Worm (Caenorhabditis elegans) whole organism, late embryonic: Measurements from ENCODE around the gene elt-3.

ENCODE experiments used
- C38D4.7 ChIP-seq: fragments of 200-800 bp; sonication (Bioruptor generic); optimal IDR thresholded peaks from 2 replicates; lab custom pipeline; 2018; ENCODE audit warnings: mild to moderate bottlenecking, missing genetic modification characterization, moderate library complexity, missing compliant biosample characterization
- K02D7.2 ChIP-seq: sonication (generic microtip); optimal IDR thresholded peaks from 2 replicates; lab custom pipeline; 2017; ENCODE audit warnings: mild to moderate bottlenecking, missing genetic modification characterization, missing compliant biosample characterization
- T23F11.4 ChIP-seq: fragments of 200-800 bp; sonication (Bioruptor generic); optimal IDR thresholded peaks from 2 replicates; lab custom pipeline; 2018; ENCODE audit warnings: mild to moderate bottlenecking, missing genetic modification characterization, missing compliant biosample characterization
- ahr-1 ChIP-seq: sonication (generic microtip); optimal IDR thresholded peaks from 2 replicates; lab custom pipeline; 2016; ENCODE audit warnings: missing genetic modification characterization, missing compliant biosample characterization
- ceh-14 ChIP-seq: sonication (generic microtip); optimal IDR thresholded peaks from 2 replicates; lab custom pipeline; 2016; ENCODE audit warnings: missing genotype, missing genetic modification characterization, missing compliant biosample characterization
- ceh-18 ChIP-seq: sonication (generic microtip); optimal IDR thresholded peaks from 2 replicates; lab custom pipeline; 2016; ENCODE audit warnings: missing genetic modification characterization, missing compliant biosample characterization
- ceh-19 ChIP-seq: fragments of 200-800 bp; sonication (Bioruptor generic); optimal IDR thresholded peaks from 2 replicates; lab custom pipeline; 2018; ENCODE audit warnings: mild to moderate bottlenecking, missing genetic modification characterization, missing compliant biosample characterization
- ceh-22 ChIP-seq: sonication (generic microtip); optimal IDR thresholded peaks from 2 replicates; lab custom pipeline; 2017; ENCODE audit warnings: missing biosample characterization, missing genetic modification characterization
- ceh-31 ChIP-seq: sonication (generic microtip); optimal IDR thresholded peaks from 2 replicates; lab custom pipeline; 2016; ENCODE audit warnings: missing genetic modification characterization, missing compliant biosample characterization
- ceh-34 ChIP-seq: sonication (generic microtip); optimal IDR thresholded peaks from 2 replicates; lab custom pipeline; 2016; ENCODE audit warnings: mild to moderate bottlenecking, missing genetic modification characterization, missing compliant biosample characterization
- ceh-48 ChIP-seq: sonication (generic microtip); optimal IDR thresholded peaks from 2 replicates; lab custom pipeline; 2016; ENCODE audit warnings: missing genetic modification characterization, inconsistent platforms, missing compliant biosample characterization
- che-1 ChIP-seq: sonication (generic microtip); optimal IDR thresholded peaks from 2 replicates; lab custom pipeline; 2016; ENCODE audit warnings: mild to moderate bottlenecking, missing genetic modification characterization, missing compliant biosample characterization
- dmd-4 ChIP-seq: sonication (generic microtip); optimal IDR thresholded peaks from 2 replicates; lab custom pipeline; 2016; ENCODE audit warnings: borderline replicate concordance, missing genetic modification characterization, missing compliant biosample characterization
- dve-1 ChIP-seq: sonication (generic microtip); optimal IDR thresholded peaks from 2 replicates; lab custom pipeline; 2017; ENCODE audit warnings: antibody characterized with exemption, mild to moderate bottlenecking, missing genetic modification characterization, missing compliant biosample characterization
- eyg-1 ChIP-seq: sonication (generic microtip); optimal IDR thresholded peaks from 2 replicates; lab custom pipeline; 2016; ENCODE audit warnings: missing genotype, missing genetic modification characterization, missing compliant biosample characterization
- hlh-13 ChIP-seq: fragments of 200-800 bp; sonication (Bioruptor generic); optimal IDR thresholded peaks from 2 replicates; lab custom pipeline; 2018; ENCODE audit warnings: mild to moderate bottlenecking, missing genetic modification characterization, missing compliant biosample characterization
- hlh-30 ChIP-seq: sonication (generic microtip); optimal IDR thresholded peaks from 2 replicates; lab custom pipeline; 2017; ENCODE audit warnings: antibody characterized with exemption, missing genetic modification characterization, missing compliant biosample characterization; ENCODE audit not compliant: insufficient read depth
- hlh-6 ChIP-seq: sonication (generic microtip); optimal IDR thresholded peaks from 2 replicates; lab custom pipeline; 2016; ENCODE audit warnings: missing genotype, missing genetic modification characterization, missing compliant biosample characterization
- lin-11 ChIP-seq: fragments of 200-800 bp; sonication (Bioruptor generic); optimal IDR thresholded peaks from 2 replicates; lab custom pipeline; 2018; ENCODE audit warnings: mild to moderate bottlenecking, missing genetic modification characterization, missing compliant biosample characterization
- madf-2 ChIP-seq: sonication (generic microtip); optimal IDR thresholded peaks from 2 replicates; lab custom pipeline; 2017; ENCODE audit warnings: missing genetic modification characterization, missing compliant biosample characterization
- mec-3 ChIP-seq: sonication (generic microtip); optimal IDR thresholded peaks from 2 replicates; lab custom pipeline; 2016; ENCODE audit warnings: borderline replicate concordance, missing genetic modification characterization, missing compliant biosample characterization
- nfya-1 ChIP-seq: sonication (generic microtip); optimal IDR thresholded peaks from 2 replicates; lab custom pipeline; 2017; ENCODE audit warnings: missing genetic modification characterization, mild to moderate bottlenecking, missing compliant biosample characterization, antibody characterized with exemption, moderate library complexity
- nhr-11 ChIP-seq: fragments of 150-350 bp; optimal IDR thresholded peaks from 2 replicates; lab custom pipeline; 2014; ENCODE audit warnings: missing biosample characterization, missing genetic modification characterization
- nhr-232 ChIP-seq: sonication (generic microtip); optimal IDR thresholded peaks from 2 replicates; lab custom pipeline; 2016; ENCODE audit warnings: missing genetic modification characterization, missing compliant biosample characterization
- npax-4 ChIP-seq: sonication (generic microtip); optimal IDR thresholded peaks from 2 replicates; lab custom pipeline; 2016; ENCODE audit warnings: missing genetic modification characterization, missing compliant biosample characterization
- odd-2 ChIP-seq: sonication (generic microtip); optimal IDR thresholded peaks from 2 replicates; lab custom pipeline; 2017; ENCODE audit warnings: antibody characterized with exemption, mild to moderate bottlenecking, missing genetic modification characterization, missing compliant biosample characterization
- pag-3 ChIP-seq: sonication (generic microtip); optimal IDR thresholded peaks from 2 replicates; lab custom pipeline; 2016; ENCODE audit warnings: missing compliant biosample characterization, missing genetic modification characterization, borderline replicate concordance
- pax-1 ChIP-seq: fragments of 150-350 bp; optimal IDR thresholded peaks from 2 replicates; lab custom pipeline; 2014; ENCODE audit warnings: missing biosample characterization, missing genetic modification characterization
- pha-2 ChIP-seq: sonication (generic microtip); optimal IDR thresholded peaks from 2 replicates; lab custom pipeline; 2017; ENCODE audit warnings: mild to moderate bottlenecking, missing genetic modification characterization, missing compliant biosample characterization
- pha-4 ChIP-seq: fragments of 150-350 bp; optimal IDR thresholded peaks from 2 replicates; lab custom pipeline; 2018; ENCODE audit warnings: missing biosample characterization, missing genetic modification reagents, missing genetic modification characterization
- pqm-1 ChIP-seq: sonication (generic microtip); optimal IDR thresholded peaks from 2 replicates; lab custom pipeline; 2016; ENCODE audit warnings: missing genetic modification characterization, missing compliant biosample characterization
- pros-1 ChIP-seq: fragments of 150-350 bp; optimal IDR thresholded peaks from 2 replicates; lab custom pipeline; 2014; ENCODE audit warnings: missing biosample characterization, missing genetic modification reagents, missing genetic modification characterization
- ref-2 ChIP-seq: sonication (generic microtip); optimal IDR thresholded peaks from 2 replicates; lab custom pipeline; 2016; ENCODE audit warnings: missing genetic modification characterization, missing compliant biosample characterization
- sdc-2 ChIP-seq: sonication (generic microtip); optimal IDR thresholded peaks from 2 replicates; lab custom pipeline; 2016; ENCODE audit warnings: missing genotype, missing genetic modification characterization, missing compliant biosample characterization
- sox-4 ChIP-seq: sonication (generic microtip); optimal IDR thresholded peaks from 2 replicates; lab custom pipeline; 2017; ENCODE audit warnings: mild to moderate bottlenecking, missing genetic modification characterization, inconsistent platforms, missing compliant biosample characterization
- syd-9 ChIP-seq: sonication (generic microtip); optimal IDR thresholded peaks from 2 replicates; lab custom pipeline; 2016; ENCODE audit warnings: mild to moderate bottlenecking, missing genetic modification characterization, moderate library complexity, missing compliant biosample characterization
- tbx-2 ChIP-seq: sonication (generic microtip); optimal IDR thresholded peaks from 2 replicates; lab custom pipeline; 2016; ENCODE audit warnings: missing genetic modification characterization, missing compliant biosample characterization
- tbx-7 ChIP-seq: sonication (generic microtip); optimal IDR thresholded peaks from 2 replicates; lab custom pipeline; 2016; ENCODE audit warnings: missing genotype, missing genetic modification characterization, missing compliant biosample characterization
- unc-42 ChIP-seq: sonication (generic microtip); optimal IDR thresholded peaks from 2 replicates; lab custom pipeline; 2016; ENCODE audit warnings: missing genotype, missing genetic modification characterization, missing compliant biosample characterization
- unc-55 ChIP-seq: sonication (generic microtip); optimal IDR thresholded peaks from 2 replicates; lab custom pipeline; 2017; ENCODE audit warnings: missing biosample characterization, missing genetic modification reagents, missing genetic modification characterization
- unc-86 ChIP-seq: sonication (generic microtip); optimal IDR thresholded peaks from 2 replicates; lab custom pipeline; 2016; ENCODE audit warnings: missing genetic modification characterization, missing compliant biosample characterization
- zip-5 ChIP-seq: sonication (generic microtip); optimal IDR thresholded peaks from 2 replicates; lab custom pipeline; 2016; ENCODE audit warnings: missing genetic modification characterization, missing compliant biosample characterization

Gene elt-3

DNA sequence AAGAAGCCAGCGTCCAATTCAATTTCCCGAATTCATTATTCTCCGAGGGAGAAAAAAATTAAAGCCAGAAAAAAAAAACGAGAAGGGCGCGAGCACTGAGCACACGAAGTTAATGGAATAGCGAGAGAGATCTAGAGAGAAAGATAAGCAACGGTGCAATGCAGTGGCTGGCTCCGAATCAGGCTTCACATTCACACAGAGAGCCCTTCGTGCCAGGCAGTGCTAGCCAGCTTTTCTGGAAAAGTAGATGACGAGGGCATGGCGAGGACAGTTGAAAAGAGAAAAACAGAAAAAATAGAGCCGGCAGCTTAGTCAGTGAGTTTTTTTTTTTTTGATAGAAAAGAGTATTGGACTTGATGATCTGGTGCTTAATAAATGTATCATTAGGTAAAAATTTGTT, 21.0 kb upstream of the elt-3 start:
- TF ChIP-seq npax-4 (tag; lab: Kevin White, UChicago) (no peak), pha-2 (no peak), sox-4 (tag; lab: Kevin White, UChicago) (no peak), ceh-14 (tag; lab: Kevin White, UChicago) (no peak), T23F11.4 (GFP tag; lab: Kevin White, UChicago) (no peak), ceh-34 (tag; lab: Kevin White, UChicago) (no peak), syd-9 (tag; lab: Kevin White, UChicago) (no peak), ahr-1 (tag; lab: Kevin White, UChicago) (no peak), K02D7.2 (no peak), pros-1 (tag; lab: Kevin White, UChicago) (no peak), dmd-4 (tag; lab: Kevin White, UChicago) (no peak), mec-3 (tag; lab: Kevin White, UChicago) (no peak), hlh-30 (tag; lab: Kevin White, UChicago) (no peak), tbx-7 (tag; lab: Kevin White, UChicago) (no peak), nhr-232 (tag; lab: Kevin White, UChicago) (no peak), pha-4 (no peak), ceh-31 (tag; lab: Kevin White, UChicago) (no peak), unc-42 (tag; lab: Kevin White, UChicago) (no peak), lin-11 (tag; lab: Kevin White, UChicago) (no peak)

- TF ChIP-seq ceh-34 (tag; lab: Kevin White, UChicago), result no peak
- no peak for TF ChIP-seq ceh-18 (tag; lab: Kevin White, UChicago)
Observed at ce11 chrX:13914289-13914688, 20.4 kb upstream of the elt-3 start, which contains the start of gene Y26E6A.2. Y26E6A.2 (minus strand) TSS chrX:13914389.

DNA sequence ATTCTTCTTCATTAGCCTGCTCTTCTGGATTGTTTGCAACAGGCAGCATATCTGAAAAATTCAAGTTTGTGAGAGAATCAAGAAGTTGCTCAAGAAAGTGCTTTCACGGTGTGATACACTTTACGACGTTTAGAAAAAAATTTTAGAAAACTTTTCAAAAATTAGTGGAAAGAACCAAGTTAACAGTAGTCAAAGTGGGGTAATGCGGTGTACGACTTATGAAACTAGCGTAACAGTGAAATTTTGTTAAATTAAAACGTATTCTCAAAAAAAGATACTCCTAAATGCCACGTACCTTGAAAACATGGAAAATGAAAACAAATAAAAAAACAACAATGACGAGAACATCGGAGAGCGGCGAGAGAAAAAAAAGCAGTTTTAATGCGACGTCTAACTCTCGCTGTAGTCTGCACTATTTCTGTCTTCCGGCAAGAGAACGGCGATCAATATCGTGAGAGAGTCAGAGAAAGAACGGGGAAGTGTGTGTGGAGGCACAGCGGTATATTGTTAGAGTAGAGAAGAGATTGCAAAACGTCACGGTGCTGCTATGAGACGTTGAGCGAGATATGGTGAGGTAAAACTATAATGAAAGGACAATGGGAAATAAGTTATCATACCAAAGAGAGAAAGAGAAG, 17.4 kb upstream of the elt-3 start, which contains the start of gene ekl-5:
ekl-5 (minus strand) TSS at position 51 of the 635 bp plus-strand sequence.
- TF ChIP-seq nfya-1 (tag; lab: Kevin White, UChicago) (peak; percentile 38), pros-1 (tag; lab: Kevin White, UChicago) (no peak), mec-3 (tag; lab: Kevin White, UChicago) (no peak), unc-86 (tag; lab: Kevin White, UChicago) (no peak), ref-2 (tag; lab: Kevin White, UChicago) (peak; percentile 21), unc-55 (GFP tag; lab: Kevin White, UChicago) (peak; percentile 36), ceh-34 (tag; lab: Kevin White, UChicago) (peak; percentile 4), madf-2 (tag; lab: Kevin White, UChicago) (no peak), hlh-6 (tag; lab: Kevin White, UChicago) (no peak), pqm-1 (tag; lab: Kevin White, UChicago) (no peak), ceh-22 (no peak), ceh-31 (tag; lab: Kevin White, UChicago) (peak; percentile 33), ceh-48 (peak; percentile 55), zip-5 (no peak), tbx-2 (tag; lab: Kevin White, UChicago) (peak; percentile 21)

DNA sequence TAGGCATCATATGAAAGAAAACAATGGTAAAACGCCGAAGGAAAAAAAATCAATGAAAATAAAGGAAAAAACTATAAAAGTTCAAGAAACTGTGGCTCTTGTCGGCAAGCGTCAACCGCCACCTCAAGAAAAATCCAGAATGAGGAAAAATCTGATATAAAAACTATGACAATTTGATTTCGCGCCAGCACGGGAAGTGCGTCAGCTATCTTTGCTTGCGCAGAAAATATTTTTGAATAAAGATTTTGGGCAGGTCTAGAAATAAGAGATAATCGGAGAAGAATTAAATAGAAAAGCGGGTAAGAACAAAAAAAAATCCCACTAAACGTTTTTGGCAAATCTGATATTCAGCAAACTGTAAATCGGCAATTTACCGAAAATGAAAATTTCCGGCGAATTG, 16.5 kb upstream of the elt-3 start:
- TF ChIP-seq pax-1 (tag; lab: Kevin White, UChicago) (no peak), pqm-1 (tag; lab: Kevin White, UChicago) (no peak), ceh-14 (tag; lab: Kevin White, UChicago) (no peak), mec-3 (tag; lab: Kevin White, UChicago) (no peak), ceh-19 (GFP tag; lab: Kevin White, UChicago) (no peak), sdc-2 (tag; lab: Kevin White, UChicago) (no peak), pros-1 (tag; lab: Kevin White, UChicago) (no peak), tbx-7 (tag; lab: Kevin White, UChicago) (no peak), K02D7.2 (no peak), C38D4.7 (GFP tag; lab: Kevin White, UChicago) (no peak), unc-86 (tag; lab: Kevin White, UChicago) (no peak), nhr-11 (no peak), eyg-1 (tag; lab: Kevin White, UChicago) (no peak), odd-2 (tag; lab: Kevin White, UChicago) (no peak), hlh-13 (GFP tag; lab: Kevin White, UChicago) (no peak), pha-4 (no peak), pag-3 (tag; lab: Kevin White, UChicago) (no peak), nfya-1 (tag; lab: Kevin White, UChicago) (no peak), che-1 (tag; lab: Kevin White, UChicago) (no peak), dve-1 (tag; lab: Kevin White, UChicago) (no peak)
